Worm (Caenorhabditis elegans) whole organism, L2 larva: ENCODE results near the gene mec-15.

ENCODE experiments used
- F13H6.1 ChIP-seq: sonication (generic microtip); optimal IDR thresholded peaks from 2 replicates; lab custom pipeline; 2016; ENCODE audit warnings: missing genetic modification characterization, missing compliant biosample characterization
- R02D3.7 ChIP-seq: fragments of 150-350 bp; optimal IDR thresholded peaks from 2 replicates; lab custom pipeline; 2014; ENCODE audit warnings: missing biosample characterization, missing genetic modification characterization
- Y55F3AM.14 ChIP-seq: fragments of 200-800 bp; sonication (Bioruptor generic); optimal IDR thresholded peaks from 2 replicates; lab custom pipeline; 2018; ENCODE audit warnings: mild to moderate bottlenecking, missing genetic modification characterization, missing compliant biosample characterization
- aly-2 ChIP-seq: fragments of 150-350 bp; optimal IDR thresholded peaks from 2 replicates; lab custom pipeline; 2014; ENCODE audit warnings: missing biosample characterization, missing genetic modification characterization
- ama-1 ChIP-seq: fragments of 150-350 bp; optimal IDR thresholded peaks from 2 replicates; lab custom pipeline; 2018; ENCODE audit warnings: inconsistent platforms
- blmp-1 ChIP-seq: sonication (generic microtip); optimal IDR thresholded peaks from 2 replicates; lab custom pipeline; 2017; ENCODE audit warnings: missing genetic modification characterization, mild to moderate bottlenecking, missing compliant biosample characterization, antibody characterized with exemption, moderate library complexity; ENCODE audit not compliant: insufficient read depth
- ceh-16 ChIP-seq: fragments of 150-350 bp; optimal IDR thresholded peaks from 2 replicates; lab custom pipeline; 2014; ENCODE audit warnings: missing biosample characterization, missing genetic modification characterization
- ceh-82 ChIP-seq: fragments of 150-350 bp; optimal IDR thresholded peaks from 2 replicates; lab custom pipeline; 2014; ENCODE audit warnings: missing biosample characterization, missing genetic modification characterization
- crh-2 ChIP-seq: sonication (generic microtip); optimal IDR thresholded peaks from 2 replicates; lab custom pipeline; 2017; ENCODE audit warnings: missing biosample characterization, missing genetic modification characterization
- egl-27 ChIP-seq: sonication (generic microtip); optimal IDR thresholded peaks from 3 replicates; lab custom pipeline; 2017; ENCODE audit warnings: missing biosample characterization, missing genetic modification reagents, missing genetic modification characterization
- elt-1 ChIP-seq: fragments of 150-350 bp; optimal IDR thresholded peaks from 2 replicates; lab custom pipeline; 2014; ENCODE audit warnings: missing biosample characterization, missing genetic modification characterization
- elt-3 ChIP-seq: sonication (generic microtip); optimal IDR thresholded peaks from 2 replicates; lab custom pipeline; 2017; ENCODE audit warnings: missing biosample characterization, missing genetic modification characterization
- fos-1 ChIP-seq: fragments of 150-350 bp; optimal IDR thresholded peaks from 2 replicates; lab custom pipeline; 2014; ENCODE audit warnings: missing biosample characterization, missing genetic modification characterization
- gmeb-1 ChIP-seq: fragments of 150-350 bp; optimal IDR thresholded peaks from 2 replicates; lab custom pipeline; 2014; ENCODE audit warnings: missing biosample characterization, missing genetic modification characterization
- lin-13 ChIP-seq: fragments of 150-350 bp; optimal IDR thresholded peaks from 2 replicates; lab custom pipeline; 2014; ENCODE audit warnings: missing biosample characterization, missing genetic modification reagents, missing genetic modification characterization
- lin-39 ChIP-seq: fragments of 150-350 bp; optimal IDR thresholded peaks from 2 replicates; lab custom pipeline; 2014; ENCODE audit warnings: missing biosample characterization, missing genetic modification reagents, missing genetic modification characterization
- mab-5 ChIP-seq: fragments of 150-350 bp; optimal IDR thresholded peaks from 2 replicates; lab custom pipeline; 2014; ENCODE audit warnings: missing biosample characterization, missing genetic modification characterization
- mbf-1 ChIP-seq: sonication (generic microtip); optimal IDR thresholded peaks from 2 replicates; lab custom pipeline; 2017; ENCODE audit warnings: missing biosample characterization, missing genetic modification characterization
- mdl-1 ChIP-seq, 2 experiments: fragments of 150-350 bp in 1 of 2; sonication (generic microtip) in 1 of 2; optimal IDR thresholded peaks; 2 replicates each; lab custom pipeline; 2017; ENCODE audit warnings: missing biosample characterization in 2 of 2, missing genetic modification characterization in 2 of 2
- nhr-11 ChIP-seq: fragments of 150-350 bp; optimal IDR thresholded peaks from 2 replicates; lab custom pipeline; 2014; ENCODE audit warnings: missing biosample characterization, missing genetic modification characterization
- nhr-129 ChIP-seq: fragments of 150-350 bp; optimal IDR thresholded peaks from 2 replicates; lab custom pipeline; 2014; ENCODE audit warnings: missing biosample characterization, missing genetic modification characterization
- nhr-21 ChIP-seq: fragments of 150-350 bp; optimal IDR thresholded peaks from 2 replicates; lab custom pipeline; 2014; ENCODE audit warnings: missing biosample characterization, missing genetic modification characterization
- nhr-237 ChIP-seq: fragments of 150-350 bp; optimal IDR thresholded peaks from 2 replicates; lab custom pipeline; 2014; ENCODE audit warnings: missing biosample characterization, missing genetic modification characterization
- nhr-25 ChIP-seq: fragments of 150-350 bp; sonication (generic microtip); optimal IDR thresholded peaks from 3 replicates; lab custom pipeline; 2014; ENCODE audit warnings: missing biosample characterization, missing genetic modification characterization
- nhr-77 ChIP-seq: fragments of 150-350 bp; optimal IDR thresholded peaks from 2 replicates; lab custom pipeline; 2014; ENCODE audit warnings: missing biosample characterization, missing genetic modification characterization
- peb-1 ChIP-seq: fragments of 150-350 bp; optimal IDR thresholded peaks from 2 replicates; lab custom pipeline; 2014; ENCODE audit warnings: missing biosample characterization, missing genetic modification characterization
- sem-4 ChIP-seq: fragments of 150-350 bp; optimal IDR thresholded peaks from 2 replicates; lab custom pipeline; 2014; ENCODE audit warnings: missing biosample characterization, missing genetic modification reagents, missing genetic modification characterization
- skn-1 ChIP-seq: sonication (generic microtip); optimal IDR thresholded peaks from 2 replicates; lab custom pipeline; 2017; ENCODE audit warnings: missing biosample characterization, missing genetic modification characterization
- sma-3 ChIP-seq: sonication (generic microtip); optimal IDR thresholded peaks from 2 replicates; lab custom pipeline; 2016; ENCODE audit warnings: missing genetic modification reagents, missing genetic modification characterization, missing compliant biosample characterization
- sma-9 ChIP-seq, 2 experiments: fragments of 150-350 bp in 1 of 2; sonication (generic microtip) in 1 of 2; optimal IDR thresholded peaks; 2 replicates each; lab custom pipeline; 2014 to 2016; ENCODE audit warnings: missing genetic modification characterization in 2 of 2, mild to moderate bottlenecking in 1 of 2, missing biosample characterization in 1 of 2, missing compliant biosample characterization in 1 of 2, missing genetic modification reagents in 1 of 2, moderate library complexity in 1 of 2
- snpc-4 ChIP-seq: fragments of 150-350 bp; optimal IDR thresholded peaks from 2 replicates; lab custom pipeline; 2014; ENCODE audit warnings: missing biosample characterization, missing genetic modification characterization
- unc-39 ChIP-seq: fragments of 150-350 bp; optimal IDR thresholded peaks from 2 replicates; lab custom pipeline; 2014; ENCODE audit warnings: missing biosample characterization, missing genetic modification characterization
- unc-55 ChIP-seq: fragments of 150-350 bp; sonication (generic microtip); optimal IDR thresholded peaks from 3 replicates; lab custom pipeline; 2014; ENCODE audit warnings: missing biosample characterization, missing genetic modification reagents, missing genetic modification characterization
- zag-1 ChIP-seq: fragments of 150-350 bp; optimal IDR thresholded peaks from 2 replicates; lab custom pipeline; 2014; ENCODE audit warnings: missing biosample characterization, missing genetic modification characterization
- ztf-1 ChIP-seq: fragments of 200-800 bp; sonication (Bioruptor generic); conservative IDR thresholded peaks from 2 replicates; pipeline ENCODE4 v1.3.6; 2022; ENCODE audit warnings: missing genetic modification characterization, missing compliant biosample characterization
- ztf-11 ChIP-seq: sonication (generic microtip); optimal IDR thresholded peaks from 2 replicates; lab custom pipeline; 2017; ENCODE audit warnings: missing biosample characterization, missing genetic modification characterization
- ztf-4 ChIP-seq: fragments of 150-350 bp; optimal IDR thresholded peaks from 2 replicates; lab custom pipeline; 2014; ENCODE audit warnings: missing biosample characterization, missing genetic modification characterization

Gene mec-15

DNA sequence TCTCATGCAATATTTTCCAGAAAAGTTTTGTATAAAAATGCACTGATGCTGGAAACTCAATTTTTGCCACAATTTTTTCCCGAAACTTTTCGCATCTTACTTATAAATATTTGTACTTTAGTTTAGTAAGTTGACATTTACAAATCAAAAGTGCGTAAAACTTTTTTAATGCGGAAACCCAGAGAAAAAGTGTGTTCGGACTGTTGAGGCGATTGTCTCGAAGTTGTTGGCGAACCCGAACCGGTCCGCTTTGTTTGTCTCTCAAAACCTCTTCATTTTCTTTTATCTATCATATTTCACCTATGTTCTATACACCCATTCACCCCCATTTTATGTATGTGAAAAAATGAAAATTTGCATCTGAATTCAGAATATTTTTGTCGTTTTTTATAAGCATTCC, 18.9 kb downstream of the mec-15 start:
- TF ChIP-seq sma-9 (GFP tag; optimal IDR thresholded peaks at IDR 0.05; lab: Kevin White, UChicago) (peak; percentile 29), sma-9 (tag; optimal IDR thresholded peaks at IDR 0.05; lab: Kevin White, UChicago) (no peak), nhr-25 (tag; lab: Kevin White, UChicago) (peak; percentile 48), nhr-237 (tag; lab: Kevin White, UChicago) (no peak), elt-1 (tag; lab: Kevin White, UChicago) (no peak), lin-39 (tag; lab: Kevin White, UChicago) (no peak), lin-13 (no peak), unc-55 (GFP tag; lab: Kevin White, UChicago) (no peak), mdl-1 (tag; optimal IDR thresholded peaks at IDR 0.05; lab: Kevin White, UChicago) (no peak), peb-1 (tag; lab: Kevin White, UChicago) (no peak), fos-1 (tag; lab: Kevin White, UChicago) (no peak), mab-5 (tag; lab: Kevin White, UChicago) (no peak), ztf-1 (GFP tag; lab: Robert Waterston, UW) (no peak), nhr-21 (tag; lab: Kevin White, UChicago) (no peak), ceh-16 (no peak), ztf-11 (tag; lab: Kevin White, UChicago) (no peak), R02D3.7 (tag; lab: Kevin White, UChicago) (no peak), egl-27 (tag; lab: Kevin White, UChicago) (no peak), F13H6.1 (tag; lab: Kevin White, UChicago) (peak; percentile 26), zag-1 (tag; lab: Kevin White, UChicago) (no peak), blmp-1 (tag; lab: Kevin White, UChicago) (peak; percentile 21)

DNA sequence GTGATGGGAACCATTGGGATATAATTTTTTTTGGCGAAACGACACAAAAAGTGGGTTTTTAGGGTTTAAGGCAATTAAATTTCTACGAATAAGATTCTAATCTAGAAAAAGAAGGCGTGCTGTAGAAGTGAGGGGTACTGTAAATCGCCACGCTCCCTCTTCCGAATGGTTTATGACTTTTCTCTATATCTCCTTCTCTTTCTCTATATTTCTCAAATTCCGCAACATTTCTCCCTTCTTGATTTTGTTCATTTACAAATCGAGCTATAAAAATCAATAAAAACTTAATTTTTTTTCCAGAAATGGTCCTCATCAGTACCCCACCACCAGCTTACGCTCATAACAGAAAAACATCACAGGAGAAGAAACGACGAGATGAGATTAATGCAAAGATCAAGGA, 21.3 kb downstream of the mec-15 start, which contains the start of gene ref-1:
TSS of gene ref-1 (plus strand) at position 301 of the 400 bp plus-strand sequence.
- TF ChIP-seq aly-2 (tag; lab: Kevin White, UChicago) (no peak), sma-3 (GFP tag; lab: Kevin White, UChicago) (no peak), crh-2 (tag; lab: Kevin White, UChicago) (no peak), gmeb-1 (no peak), ceh-82 (tag; lab: Kevin White, UChicago) (no peak), mab-5 (tag; lab: Kevin White, UChicago) (no peak), Y55F3AM.14 (no peak), snpc-4 (tag; lab: Kevin White, UChicago) (no peak), mbf-1 (tag; lab: Kevin White, UChicago) (no peak), ceh-16 (no peak), ztf-11 (tag; lab: Kevin White, UChicago) (no peak), sma-9 (GFP tag; optimal IDR thresholded peaks at IDR 0.05; lab: Kevin White, UChicago) (no peak), sma-9 (tag; optimal IDR thresholded peaks at IDR 0.05; lab: Kevin White, UChicago) (no peak), unc-39 (tag; lab: Kevin White, UChicago) (no peak), nhr-11 (no peak), nhr-77 (tag; lab: Kevin White, UChicago) (no peak), F13H6.1 (tag; lab: Kevin White, UChicago) (no peak), lin-13 (no peak), ztf-4 (tag; lab: Kevin White, UChicago) (no peak), zag-1 (tag; lab: Kevin White, UChicago) (no peak)
- TF ChIP-seq, all 48 proteins: peak for 0

DNA sequence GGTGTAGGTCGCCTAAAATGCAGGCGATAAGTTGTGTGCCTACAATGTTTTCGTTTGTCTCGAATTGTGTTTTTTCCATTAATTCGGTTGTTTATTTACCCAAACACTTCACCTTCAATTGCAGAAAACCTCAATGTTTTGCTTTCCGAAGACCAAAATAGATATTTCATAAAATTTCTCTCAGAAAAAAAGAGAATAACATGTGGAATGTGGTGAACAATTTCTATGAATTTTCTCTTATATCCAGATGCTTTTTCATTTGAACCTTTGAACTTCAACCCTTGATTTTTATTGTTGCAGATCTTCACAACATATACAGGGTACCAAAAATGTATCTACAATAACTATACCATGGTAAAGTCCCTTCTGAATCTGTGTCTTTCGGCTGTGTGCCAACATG, 33.1 kb downstream of the mec-15 start, which contains the start of gene T01E8.1:
TSS of gene T01E8.1 (plus strand) at position 301 of the 400 bp plus-strand sequence.
- TF ChIP-seq peb-1 (tag; lab: Kevin White, UChicago) (no peak), ama-1 (lab: Kevin White, UChicago) (no peak), skn-1 (no peak), mbf-1 (tag; lab: Kevin White, UChicago) (no peak), crh-2 (tag; lab: Kevin White, UChicago) (no peak), sma-9 (GFP tag; optimal IDR thresholded peaks at IDR 0.05; lab: Kevin White, UChicago) (no peak), sma-9 (tag; optimal IDR thresholded peaks at IDR 0.05; lab: Kevin White, UChicago) (no peak), mab-5 (tag; lab: Kevin White, UChicago) (no peak), fos-1 (tag; lab: Kevin White, UChicago) (no peak), sem-4 (no peak), elt-3 (tag; lab: Kevin White, UChicago) (no peak), nhr-129 (tag; lab: Kevin White, UChicago) (no peak), nhr-11 (no peak), sma-3 (GFP tag; lab: Kevin White, UChicago) (no peak), unc-39 (tag; lab: Kevin White, UChicago) (no peak), unc-55 (GFP tag; lab: Kevin White, UChicago) (no peak), nhr-25 (tag; lab: Kevin White, UChicago) (no peak), mdl-1 (tag; optimal IDR thresholded peaks at IDR 0.05; lab: Kevin White, UChicago) (no peak), aly-2 (tag; lab: Kevin White, UChicago) (no peak), R02D3.7 (tag; lab: Kevin White, UChicago) (no peak)
